Worm (Caenorhabditis elegans): ENCODE measurements around the gene math-28.

DNA sequence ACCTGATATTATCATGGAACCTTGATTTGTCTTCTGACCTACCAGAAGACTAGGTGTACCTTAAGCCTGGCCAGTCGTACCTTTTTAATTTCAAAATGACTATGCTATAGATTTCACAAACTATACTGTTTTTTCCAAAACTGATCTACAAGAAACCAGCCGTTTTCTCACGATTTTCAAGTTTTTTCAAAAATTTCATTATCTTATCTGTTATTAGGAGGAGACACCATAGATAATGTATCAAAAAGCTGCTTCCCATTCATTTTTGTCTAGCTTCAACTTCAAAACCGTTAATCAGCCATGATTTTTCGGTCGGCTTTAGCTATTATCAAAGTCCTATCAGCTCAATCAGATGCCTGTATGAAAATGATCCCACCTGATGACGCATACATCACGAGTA lies 20.6 kb upstream of the math-28 start, which contains the start of gene F36H5.12:
- no peak for TF ChIP-seq hmg-1.1 (GFP tag; IDR thresholded peaks at IDR 0.05)
- no peak for TF ChIP-seq saeg-2 (GFP tag; IDR thresholded peaks at IDR 0.05)
- no peak for TF ChIP-seq T20F7.1 (GFP tag; optimal IDR thresholded peaks at IDR 0.05)
- no peak for TF ChIP-seq mes-2 (tag; optimal IDR thresholded peaks at IDR 0.05; ENCODE audit: poor library complexity, severe bottlenecking)
- no peak for TF ChIP-seq aly-2 (tag; optimal IDR thresholded peaks at IDR 0.05)
- no peak for TF ChIP-seq nhr-11 (tag; optimal IDR thresholded peaks at IDR 0.05)
- no peak for TF ChIP-seq mdl-1 (tag; optimal IDR thresholded peaks at IDR 0.05)
- no peak for TF ChIP-seq nhr-25 (tag; optimal IDR thresholded peaks at IDR 0.05; ENCODE audit: borderline replicate concordance, insufficient read depth)
- no peak for TF ChIP-seq lir-3 (tag; optimal IDR thresholded peaks at IDR 0.05)
- no peak for TF ChIP-seq tag-97 (GFP tag; IDR thresholded peaks at IDR 0.05)
